Worm (Caenorhabditis elegans) whole organism, L4 larva: ENCODE measurements around the gene Y54F10AR.1.

ENCODE experiments used
- F44E2.7 ChIP-seq: fragments of 200-800 bp; sonication (Bioruptor generic); IDR thresholded peaks from 2 replicates; pipeline ENCODE4 v2.1.2; 2022; ENCODE audit warnings: missing genetic modification characterization, missing compliant biosample characterization
- T20F7.1 ChIP-seq: fragments of 200-800 bp; sonication (Bioruptor generic); optimal IDR thresholded peaks from 2 replicates; lab custom pipeline; 2018; ENCODE audit warnings: mild to moderate bottlenecking, missing genetic modification characterization, missing compliant biosample characterization
- T26A8.4 ChIP-seq: fragments of 200-800 bp; sonication (Bioruptor generic); IDR thresholded peaks from 2 replicates; pipeline ENCODE4 v1.3.6; 2022; ENCODE audit warnings: missing genetic modification characterization, missing compliant biosample characterization
- Y48G9A.11 ChIP-seq: fragments of 200-800 bp; sonication (Bioruptor generic); IDR thresholded peaks from 2 replicates; pipeline ENCODE4 v1.3.6; 2022; ENCODE audit warnings: missing genetic modification reagents, missing genetic modification characterization, missing compliant biosample characterization
- Y75B8A.6 ChIP-seq: fragments of 200-800 bp; sonication (Bioruptor generic); IDR thresholded peaks from 2 replicates; pipeline ENCODE4 v1.3.6; 2022; ENCODE audit warnings: missing genetic modification reagents, missing genetic modification characterization, missing compliant biosample characterization
- ama-1 ChIP-seq: fragments of 150-350 bp; optimal IDR thresholded peaks from 2 replicates; lab custom pipeline; 2014; ENCODE audit warnings: inconsistent platforms, mixed read lengths
- attf-4 ChIP-seq: sonication (generic microtip); optimal IDR thresholded peaks from 3 replicates; lab custom pipeline; 2017; ENCODE audit warnings: missing biosample characterization, missing genetic modification characterization
- ceh-32 ChIP-seq: sonication (generic microtip); optimal IDR thresholded peaks from 2 replicates; lab custom pipeline; 2016; ENCODE audit warnings: mild to moderate bottlenecking, missing genetic modification characterization, missing compliant biosample characterization; ENCODE audit not compliant: poor library complexity
- ceh-44 ChIP-seq: fragments of 200-800 bp; sonication (Bioruptor generic); IDR thresholded peaks from 2 replicates; pipeline ENCODE4 v1.3.6; 2022; ENCODE audit warnings: missing genetic modification reagents, missing genetic modification characterization, missing compliant biosample characterization
- ceh-62 ChIP-seq: sonication (generic microtip); optimal IDR thresholded peaks from 2 replicates; lab custom pipeline; 2017; ENCODE audit warnings: missing biosample characterization, missing genetic modification characterization
- ces-1 ChIP-seq: fragments of 150-350 bp; sonication (generic microtip); optimal IDR thresholded peaks from 4 replicates; lab custom pipeline; 2014; ENCODE audit warnings: missing biosample characterization, missing genetic modification reagents, missing genetic modification characterization
- ctbp-1 ChIP-seq: fragments of 200-800 bp; sonication (Bioruptor generic); IDR thresholded peaks from 2 replicates; pipeline ENCODE4 v1.3.6; 2022; ENCODE audit warnings: missing genetic modification reagents, missing genetic modification characterization, missing compliant biosample characterization
- daf-16 ChIP-seq, 3 experiments: sonication (generic microtip); optimal IDR thresholded peaks; 2 replicates each; lab custom pipeline; 2016 to 2017; ENCODE audit warnings: missing genetic modification characterization in 3 of 3, missing genetic modification reagents in 3 of 3, mild to moderate bottlenecking in 2 of 3, missing compliant biosample characterization in 2 of 3, missing biosample characterization in 1 of 3, moderate library complexity in 1 of 3
- daf-19 ChIP-seq: fragments of 200-800 bp; sonication (Bioruptor generic); conservative IDR thresholded peaks from 2 replicates; pipeline ENCODE4 v1.3.6; 2022; ENCODE audit warnings: missing genetic modification characterization, missing compliant biosample characterization
- daf-8 ChIP-seq: fragments of 200-800 bp; sonication (Bioruptor generic); IDR thresholded peaks from 2 replicates; pipeline ENCODE4 v1.3.6; 2022; ENCODE audit warnings: missing genetic modification characterization, missing compliant biosample characterization
- dmd-8 ChIP-seq: fragments of 200-800 bp; sonication (Bioruptor generic); IDR thresholded peaks from 2 replicates; pipeline ENCODE4 v1.3.6; 2022; ENCODE audit warnings: missing genetic modification characterization, missing compliant biosample characterization
- dmd-9 ChIP-seq: fragments of 200-800 bp; sonication (Bioruptor generic); IDR thresholded peaks from 2 replicates; pipeline ENCODE4 v1.3.6; 2022; ENCODE audit warnings: missing genetic modification reagents, missing genetic modification characterization, missing compliant biosample characterization
- egl-27 ChIP-seq: sonication (generic microtip); optimal IDR thresholded peaks from 3 replicates; lab custom pipeline; 2017; ENCODE audit warnings: missing biosample characterization, missing genetic modification reagents, missing genetic modification characterization
- egl-43 ChIP-seq: fragments of 200-800 bp; sonication (Bioruptor generic); IDR thresholded peaks from 2 replicates; pipeline ENCODE4 v1.3.6; 2022; ENCODE audit warnings: missing genetic modification reagents, missing genetic modification characterization, missing compliant biosample characterization
- fos-1 ChIP-seq: fragments of 150-350 bp; optimal IDR thresholded peaks from 2 replicates; lab custom pipeline; 2014; ENCODE audit warnings: missing biosample characterization, missing genetic modification characterization
- hlh-30 ChIP-seq: sonication (generic microtip); optimal IDR thresholded peaks from 2 replicates; lab custom pipeline; 2017; ENCODE audit warnings: antibody characterized with exemption, mild to moderate bottlenecking, missing genetic modification characterization, missing compliant biosample characterization; ENCODE audit not compliant: insufficient read depth
- hmg-1.1 ChIP-seq: fragments of 200-800 bp; sonication (Bioruptor generic); IDR thresholded peaks from 2 replicates; pipeline ENCODE4 v1.3.6; 2022; ENCODE audit warnings: missing genetic modification reagents, missing genetic modification characterization, missing compliant biosample characterization
- jun-1 ChIP-seq: fragments of 150-350 bp; optimal IDR thresholded peaks from 2 replicates; lab custom pipeline; 2014; ENCODE audit warnings: missing biosample characterization, missing genetic modification reagents, missing genetic modification characterization
- lin-1 ChIP-seq: fragments of 200-800 bp; sonication (Bioruptor generic); IDR thresholded peaks from 2 replicates; pipeline ENCODE4 v1.3.6; 2022; ENCODE audit warnings: missing genetic modification reagents, missing genetic modification characterization, missing compliant biosample characterization
- madf-5 ChIP-seq, 2 experiments: fragments of 200-800 bp; sonication (Bioruptor generic); IDR thresholded peaks; 2 replicates each; pipeline ENCODE4 v1.3.6; 2022; ENCODE audit warnings: missing compliant biosample characterization in 2 of 2, missing genetic modification characterization in 2 of 2
- madf-9 ChIP-seq: fragments of 200-800 bp; sonication (Bioruptor generic); conservative IDR thresholded peaks from 2 replicates; pipeline ENCODE4 v1.3.6; 2022; ENCODE audit warnings: missing genetic modification reagents, missing genetic modification characterization, missing compliant biosample characterization
- mdl-1 ChIP-seq, 2 experiments: fragments of 150-350 bp in 1 of 2; sonication (generic microtip) in 1 of 2; optimal IDR thresholded peaks; 2 replicates each; lab custom pipeline; 2014 to 2017; ENCODE audit warnings: missing biosample characterization in 2 of 2, missing genetic modification characterization in 2 of 2
- mdt-29 ChIP-seq: fragments of 200-800 bp; sonication (Bioruptor generic); IDR thresholded peaks from 2 replicates; pipeline ENCODE4 v1.3.6; 2022; ENCODE audit warnings: missing genetic modification reagents, missing genetic modification characterization, missing compliant biosample characterization
- mep-1 ChIP-seq: fragments of 150-350 bp; sonication (generic microtip); optimal IDR thresholded peaks from 3 replicates; lab custom pipeline; 2014; ENCODE audit warnings: missing biosample characterization, missing genetic modification characterization
- mes-2 ChIP-seq: sonication (generic microtip); optimal IDR thresholded peaks from 2 replicates; lab custom pipeline; 2016; ENCODE audit warnings: missing genotype, mild to moderate bottlenecking, missing genetic modification characterization, missing compliant biosample characterization; ENCODE audit not compliant: poor library complexity, severe bottlenecking
- mxl-3 ChIP-seq: fragments of 200-800 bp; sonication (Bioruptor generic); optimal IDR thresholded peaks from 2 replicates; lab custom pipeline; 2018; ENCODE audit warnings: mild to moderate bottlenecking, missing genetic modification characterization, missing compliant biosample characterization
- nhr-11 ChIP-seq: fragments of 150-350 bp; optimal IDR thresholded peaks from 2 replicates; lab custom pipeline; 2014; ENCODE audit warnings: missing biosample characterization, missing genetic modification characterization
- nhr-41 ChIP-seq: fragments of 200-800 bp; sonication (Bioruptor generic); IDR thresholded peaks from 2 replicates; pipeline ENCODE4 v1.3.6; 2022; ENCODE audit warnings: missing genetic modification reagents, missing genetic modification characterization, missing compliant biosample characterization
- nhr-42 ChIP-seq: fragments of 200-800 bp; sonication (Bioruptor generic); IDR thresholded peaks from 2 replicates; pipeline ENCODE4 v1.3.6; 2022; ENCODE audit warnings: missing genetic modification characterization, missing compliant biosample characterization
- nhr-48 ChIP-seq: sonication (generic microtip); optimal IDR thresholded peaks from 2 replicates; lab custom pipeline; 2016; ENCODE audit warnings: mild to moderate bottlenecking, missing genetic modification characterization, missing compliant biosample characterization
- nhr-76 ChIP-seq: fragments of 150-350 bp; optimal IDR thresholded peaks from 2 replicates; lab custom pipeline; 2014; ENCODE audit warnings: missing biosample characterization, missing genetic modification characterization
- nhr-77 ChIP-seq: fragments of 150-350 bp; optimal IDR thresholded peaks from 2 replicates; lab custom pipeline; 2014; ENCODE audit warnings: missing biosample characterization, missing genetic modification characterization
- pha-4 ChIP-seq, 2 experiments: fragments of 150-350 bp in 1 of 2; fragments of 200-800 bp in 1 of 2; sonication (Bioruptor generic) in 1 of 2; IDR thresholded peaks in 1 of 2; optimal IDR thresholded peaks in 1 of 2; 2 replicates each; pipeline versions ENCODE4 v1.3.6 to Lab custom; 2014 to 2022; ENCODE audit warnings: missing genetic modification characterization in 2 of 2, missing genetic modification reagents in 2 of 2, missing biosample characterization in 1 of 2, missing compliant biosample characterization in 1 of 2
- pqm-1 ChIP-seq: sonication (generic microtip); optimal IDR thresholded peaks from 2 replicates; lab custom pipeline; 2017; ENCODE audit warnings: missing biosample characterization, missing genetic modification characterization
- rbr-2 ChIP-seq: sonication (generic microtip); optimal IDR thresholded peaks from 2 replicates; lab custom pipeline; 2016; ENCODE audit warnings: missing genotype, missing genetic modification characterization, missing compliant biosample characterization
- saeg-2 ChIP-seq: fragments of 200-800 bp; sonication (Bioruptor generic); IDR thresholded peaks from 2 replicates; pipeline ENCODE4 v1.3.6; 2022; ENCODE audit warnings: missing genetic modification reagents, missing genetic modification characterization, missing compliant biosample characterization
- set-16 ChIP-seq: fragments of 200-800 bp; sonication (Bioruptor generic); IDR thresholded peaks from 2 replicates; pipeline ENCODE4 v1.3.6; 2022; ENCODE audit warnings: missing genetic modification reagents, missing genetic modification characterization, missing compliant biosample characterization
- snpc-1.2 ChIP-seq: fragments of 200-800 bp; sonication (Bioruptor generic); IDR thresholded peaks from 2 replicates; pipeline ENCODE4 v1.3.6; 2022; ENCODE audit warnings: missing genetic modification reagents, missing genetic modification characterization, missing compliant biosample characterization
- snpc-4 ChIP-seq: fragments of 150-350 bp; optimal IDR thresholded peaks from 2 replicates; lab custom pipeline; 2014; ENCODE audit warnings: missing biosample characterization, missing genetic modification characterization
- tag-97 ChIP-seq: fragments of 200-800 bp; sonication (Bioruptor generic); IDR thresholded peaks from 2 replicates; pipeline ENCODE4 v1.3.6; 2022; ENCODE audit warnings: missing genetic modification characterization, missing compliant biosample characterization
- unc-130 ChIP-seq: sonication (generic microtip); optimal IDR thresholded peaks from 2 replicates; lab custom pipeline; 2016; ENCODE audit warnings: missing genetic modification reagents, missing genetic modification characterization, missing compliant biosample characterization
- unc-39 ChIP-seq: sonication (generic microtip); optimal IDR thresholded peaks from 2 replicates; lab custom pipeline; 2017; ENCODE audit warnings: missing biosample characterization, missing genetic modification characterization
- unc-62 ChIP-seq, 3 experiments: fragments of 150-350 bp in 1 of 3; sonication (generic microtip); optimal IDR thresholded peaks in 2 of 3; peaks in 1 of 3; 1 replicate in 1 of 3; 2 replicates in 2 of 3; lab custom pipeline; 2014 to 2017; ENCODE audit warnings: missing biosample characterization in 3 of 3, missing genetic modification characterization in 3 of 3, missing genetic modification reagents in 3 of 3, missing genotype in 1 of 3
- zfp-3 ChIP-seq: fragments of 200-800 bp; sonication (Bioruptor generic); conservative IDR thresholded peaks from 2 replicates; pipeline ENCODE4 v1.3.6; 2022; ENCODE audit warnings: missing genetic modification reagents, missing genetic modification characterization, missing compliant biosample characterization
- zip-2 ChIP-seq: fragments of 150-350 bp; optimal IDR thresholded peaks from 2 replicates; lab custom pipeline; 2014; ENCODE audit warnings: missing biosample characterization, missing genetic modification characterization
- ztf-7 ChIP-seq: fragments of 150-350 bp; optimal IDR thresholded peaks from 2 replicates; lab custom pipeline; 2014; ENCODE audit warnings: missing biosample characterization, missing genetic modification characterization

Gene Y54F10AR.1

DNA sequence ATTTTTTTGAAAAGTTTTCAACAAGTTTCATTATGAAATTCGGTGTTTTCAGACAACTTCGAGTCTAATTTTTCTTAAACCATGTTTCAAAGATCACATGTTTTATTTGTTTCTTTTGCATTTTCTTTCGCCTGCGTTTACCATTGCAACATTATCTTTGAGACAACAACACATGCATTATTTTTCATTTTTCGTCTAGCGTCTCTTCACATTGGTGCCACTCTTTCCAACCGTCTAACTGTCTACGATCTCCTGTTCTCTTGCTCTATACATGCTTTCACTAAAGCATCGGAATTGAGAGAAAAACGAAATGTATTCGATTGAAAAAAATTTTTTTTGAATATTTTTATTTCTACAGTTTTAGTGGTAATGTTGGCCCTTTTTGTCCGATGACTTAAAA is 3.1 kb upstream of the Y54F10AR.1 start:
- TF ChIP-seq ama-1 (lab: Kevin White, UChicago) (no peak), egl-43 (GFP tag; lab: Robert Waterston, UW) (no peak), nhr-11 (no peak), unc-39 (tag; lab: Kevin White, UChicago) (no peak), nhr-42 (GFP tag; lab: Robert Waterston, UW) (no peak), nhr-77 (tag; lab: Kevin White, UChicago) (no peak), jun-1 (tag; lab: Kevin White, UChicago) (no peak), zfp-3 (GFP tag; lab: Robert Waterston, UW) (no peak), nhr-76 (tag; lab: Kevin White, UChicago) (no peak), T26A8.4 (no peak), T20F7.1 (peak; percentile 30), mdl-1 (tag; optimal IDR thresholded peaks at IDR 0.05; lab: Kevin White, UChicago) (peak in 1 of 2 experiments; percentile 63), attf-4 (no peak), set-16 (GFP tag; lab: Robert Waterston, UW) (no peak), zip-2 (no peak), lin-1 (no peak), ztf-7 (peak; percentile 42), snpc-4 (tag; lab: Kevin White, UChicago) (no peak), madf-9 (no peak), daf-19 (no peak), ctbp-1 (GFP tag; lab: Robert Waterston, UW) (no peak), pqm-1 (tag; lab: Kevin White, UChicago) (no peak), tag-97 (GFP tag; lab: Robert Waterston, UW) (no peak), nhr-41 (GFP tag; lab: Robert Waterston, UW) (no peak), nhr-48 (no peak), unc-62 (GFP tag; optimal IDR thresholded peaks at IDR 0.05 in 1 of 2; lab: Kevin White, UChicago) (no peak), unc-62 (tag; optimal IDR thresholded peaks at IDR 0.05; lab: Kevin White, UChicago) (no peak), daf-8 (GFP tag; lab: Robert Waterston, UW) (no peak), pha-4 (GFP tag; IDR thresholded peaks at IDR 0.05; lab: Robert Waterston, UW) (no peak), pha-4 (tag; optimal IDR thresholded peaks at IDR 0.05; lab: Kevin White, UChicago) (peak; percentile 30), ceh-44 (GFP tag; lab: Robert Waterston, UW) (no peak), Y48G9A.11 (GFP tag; lab: Robert Waterston, UW) (no peak), Y75B8A.6 (GFP tag; lab: Robert Waterston, UW) (no peak), mes-2 (tag; lab: Kevin White, UChicago) (peak; percentile 45), hmg-1.1 (GFP tag; lab: Robert Waterston, UW) (0 out of 2 replicates have a peak, but pooled peaks have one; percentile 26), dmd-8 (GFP tag; lab: Robert Waterston, UW) (no peak), madf-5 (GFP tag; IDR thresholded peaks at IDR 0.05; lab: Robert Waterston, UW) (no peak), hlh-30 (tag; lab: Kevin White, UChicago) (peak; percentile 90), saeg-2 (GFP tag; lab: Robert Waterston, UW) (no peak), unc-130 (no peak), ces-1 (GFP tag; lab: Kevin White, UChicago) (no peak), fos-1 (tag; lab: Kevin White, UChicago) (no peak), mdt-29 (no peak), snpc-1.2 (GFP tag; lab: Robert Waterston, UW) (no peak), egl-27 (tag; lab: Kevin White, UChicago) (no peak), ceh-32 (tag; lab: Kevin White, UChicago) (no peak), mxl-3 (GFP tag; lab: Kevin White, UChicago) (peak; percentile 49), rbr-2 (tag; lab: Kevin White, UChicago) (peak; percentile 18), daf-16 (GFP tag; optimal IDR thresholded peaks at IDR 0.05; lab: Kevin White, UChicago) (peak in 1 of 2 experiments; percentile 25), daf-16 (tag; optimal IDR thresholded peaks at IDR 0.05; lab: Kevin White, UChicago) (peak; percentile 93), mep-1 (tag; lab: Kevin White, UChicago) (peak; percentile 51), F44E2.7 (GFP tag; lab: Robert Waterston, UW) (no peak), dmd-9 (GFP tag; lab: Robert Waterston, UW) (no peak), ceh-62 (tag; lab: Kevin White, UChicago) (no peak)
